Fruit fly (Drosophila melanogaster) whole organism, embryonic: ENCODE measurements around the gene aux.

Experiments
- Blimp-1 ChIP-seq: fragments of 200-800 bp; sonication (Bioruptor generic); optimal IDR thresholded peaks from 3 replicates; lab custom pipeline; 2018; ENCODE audit warnings: missing biosample characterization, missing genetic modification characterization, mild to moderate bottlenecking, moderate library complexity, missing genetic modification reagents
- C15 ChIP-seq: fragments of 200-800 bp; sonication (Bioruptor generic); IDR thresholded peaks from 3 replicates; pipeline ENCODE4 v1.3.6; 2022; ENCODE audit warnings: missing biosample characterization, missing genetic modification characterization
- CG1024 ChIP-seq: fragments of 200-800 bp; sonication (Bioruptor generic); IDR thresholded peaks from 2 replicates; pipeline ENCODE4 v1.3.6; 2022; ENCODE audit warnings: missing biosample characterization, missing genetic modification characterization
- CG11723 ChIP-seq: fragments of 200-800 bp; sonication (Bioruptor generic); optimal IDR thresholded peaks from 2 replicates; lab custom pipeline; 2017; ENCODE audit warnings: missing biosample characterization, mild to moderate bottlenecking, missing genetic modification characterization
- CG13894 ChIP-seq: fragments of 200-800 bp; sonication (Bioruptor generic); optimal IDR thresholded peaks from 3 replicates; lab custom pipeline; 2018; ENCODE audit warnings: missing biosample characterization, mild to moderate bottlenecking, missing genetic modification characterization, moderate library complexity
- CG14050 ChIP-seq: fragments of 200-800 bp; sonication (Bioruptor generic); IDR thresholded peaks from 3 replicates; pipeline ENCODE4 v1.3.6; 2022; ENCODE audit warnings: missing biosample characterization, missing genetic modification characterization
- CG16779 ChIP-seq: fragments of 200-800 bp; sonication (Bioruptor generic); IDR thresholded peaks from 2 replicates; pipeline ENCODE4 v1.3.6; 2022; ENCODE audit warnings: missing biosample characterization, missing genetic modification characterization
- CG1792 ChIP-seq: fragments of 200-800 bp; sonication (Bioruptor generic); optimal IDR thresholded peaks from 2 replicates; lab custom pipeline; 2016; ENCODE audit warnings: missing biosample characterization, missing genetic modification characterization
- CG18011 ChIP-seq: fragments of 200-800 bp; sonication (Bioruptor generic); optimal IDR thresholded peaks from 2 replicates; lab custom pipeline; 2017; ENCODE audit warnings: missing biosample characterization, missing genetic modification characterization, mild to moderate bottlenecking, moderate library complexity, missing genotype
- CG18599 ChIP-seq: fragments of 200-800 bp; sonication (Bioruptor generic); optimal IDR thresholded peaks from 3 replicates; lab custom pipeline; 2017; ENCODE audit warnings: missing biosample characterization, missing genetic modification characterization, mild to moderate bottlenecking, moderate library complexity, missing genetic modification reagents
- CG2129 ChIP-seq: fragments of 200-800 bp; sonication (Bioruptor generic); IDR thresholded peaks from 2 replicates; pipeline ENCODE4 v1.3.6; 2022; ENCODE audit warnings: missing biosample characterization, missing genetic modification characterization; ENCODE audit not compliant: partially characterized antibody
- CG30403 ChIP-seq: fragments of 200-800 bp; sonication (Bioruptor generic); optimal IDR thresholded peaks from 3 replicates; lab custom pipeline; 2016; ENCODE audit warnings: missing biosample characterization, missing genetic modification characterization
- CG3281 ChIP-seq: fragments of 200-800 bp; sonication (Bioruptor generic); optimal IDR thresholded peaks from 3 replicates; lab custom pipeline; 2017; ENCODE audit warnings: missing biosample characterization, mild to moderate bottlenecking, missing genetic modification characterization
- CG33213 ChIP-seq: fragments of 200-800 bp; sonication (Bioruptor generic); optimal IDR thresholded peaks from 3 replicates; lab custom pipeline; 2016; ENCODE audit warnings: missing biosample characterization, missing genetic modification characterization
- CG3407 ChIP-seq: fragments of 200-800 bp; sonication (Bioruptor generic); optimal IDR thresholded peaks from 2 replicates; lab custom pipeline; 2018; ENCODE audit warnings: missing biosample characterization, mild to moderate bottlenecking, missing genetic modification characterization
- CG34422 ChIP-seq: fragments of 200-800 bp; sonication (Bioruptor generic); IDR thresholded peaks from 3 replicates; pipeline ENCODE4 v1.3.6; 2022; ENCODE audit warnings: missing biosample characterization, missing genetic modification characterization
- CG4360 ChIP-seq: fragments of 200-800 bp; sonication (Bioruptor generic); IDR thresholded peaks from 2 replicates; pipeline ENCODE4 v1.3.6; 2022; ENCODE audit warnings: missing biosample characterization, missing genetic modification characterization
- CG43689 ChIP-seq: fragments of 200-800 bp; sonication (Bioruptor generic); IDR thresholded peaks from 2 replicates; pipeline ENCODE4 v1.3.6; 2022; ENCODE audit warnings: missing biosample characterization, missing genetic modification characterization
- CG6854 ChIP-seq: fragments of 200-800 bp; sonication (Bioruptor generic); optimal IDR thresholded peaks from 3 replicates; lab custom pipeline; 2017; ENCODE audit warnings: missing biosample characterization, mild to moderate bottlenecking, missing genetic modification characterization
- CG9797 ChIP-seq: fragments of 200-800 bp; sonication (Bioruptor generic); optimal IDR thresholded peaks from 3 replicates; lab custom pipeline; 2018; ENCODE audit warnings: missing biosample characterization, mild to moderate bottlenecking, missing genetic modification characterization
- CG9932 ChIP-seq: fragments of 200-800 bp; sonication (Bioruptor generic); IDR thresholded peaks from 2 replicates; pipeline ENCODE4 v1.3.6; 2022; ENCODE audit warnings: missing biosample characterization, missing genetic modification characterization
- Chrac-16 ChIP-seq: fragments of 200-800 bp; sonication (Bioruptor generic); optimal IDR thresholded peaks from 3 replicates; lab custom pipeline; 2016; ENCODE audit warnings: missing biosample characterization, missing genetic modification characterization
- Dbx ChIP-seq: fragments of 200-800 bp; sonication (Bioruptor generic); IDR thresholded peaks from 3 replicates; pipeline ENCODE4 v1.3.6; 2022; ENCODE audit warnings: missing biosample characterization, missing genetic modification characterization
- GATAe ChIP-seq: fragments of 200-800 bp; sonication (Bioruptor generic); conservative IDR thresholded peaks from 2 replicates; pipeline ENCODE4 v1.3.6; 2022; ENCODE audit warnings: missing biosample characterization, missing genetic modification characterization
- Gsc ChIP-seq: fragments of 200-800 bp; sonication (Bioruptor generic); IDR thresholded peaks from 2 replicates; pipeline ENCODE4 v1.3.6; 2022; ENCODE audit warnings: missing biosample characterization, missing genetic modification characterization
- Hr39 ChIP-seq: fragments of >200 bp; optimal IDR thresholded peaks from 2 replicates; lab custom pipeline; 2017
- Mad ChIP-seq: fragments of 200-800 bp; sonication (Bioruptor generic); optimal IDR thresholded peaks from 2 replicates; lab custom pipeline; 2016; ENCODE audit warnings: missing biosample characterization, missing genetic modification characterization
- NK7.1 ChIP-seq: fragments of 200-800 bp; sonication (Bioruptor generic); optimal IDR thresholded peaks from 3 replicates; lab custom pipeline; 2016; ENCODE audit warnings: missing biosample characterization, missing genetic modification characterization
- Nf-YA ChIP-seq: fragments of 200-800 bp; sonication (Bioruptor generic); IDR thresholded peaks from 2 replicates; pipeline ENCODE4 v1.3.6; 2022; ENCODE audit warnings: missing biosample characterization, missing genetic modification characterization
- Poxn ChIP-seq: fragments of 200-800 bp; sonication (Bioruptor generic); IDR thresholded peaks from 2 replicates; pipeline ENCODE4 v1.3.6; 2022; ENCODE audit warnings: missing biosample characterization, missing genetic modification characterization
- Rfx ChIP-seq: fragments of 200-800 bp; sonication (Bioruptor generic); IDR thresholded peaks from 2 replicates; pipeline ENCODE4 v1.3.6; 2022; ENCODE audit warnings: missing biosample characterization, missing genetic modification characterization
- Rx ChIP-seq: fragments of 200-800 bp; sonication (Bioruptor generic); IDR thresholded peaks from 2 replicates; pipeline ENCODE4 v1.3.6; 2022; ENCODE audit warnings: missing biosample characterization, missing genetic modification characterization
- ac ChIP-seq: fragments of 200-800 bp; sonication (Bioruptor generic); optimal IDR thresholded peaks from 3 replicates; lab custom pipeline; 2017; ENCODE audit warnings: missing biosample characterization, mild to moderate bottlenecking, missing genetic modification characterization
- az2 ChIP-seq: fragments of 200-800 bp; sonication (Bioruptor generic); optimal IDR thresholded peaks from 3 replicates; lab custom pipeline; 2016; ENCODE audit warnings: missing biosample characterization, missing genetic modification characterization
- bigmax ChIP-seq: fragments of 200-800 bp; sonication (Bioruptor generic); optimal IDR thresholded peaks from 2 replicates; lab custom pipeline; 2018; ENCODE audit warnings: missing biosample characterization, mild to moderate bottlenecking, missing genetic modification characterization
- caup ChIP-seq: fragments of 200-800 bp; sonication (Bioruptor generic); optimal IDR thresholded peaks from 3 replicates; lab custom pipeline; 2017; ENCODE audit warnings: missing biosample characterization, mild to moderate bottlenecking, missing genetic modification characterization, moderate library complexity; ENCODE audit not compliant: severe bottlenecking
- dm ChIP-seq: fragments of 200-800 bp; sonication (Bioruptor generic); optimal IDR thresholded peaks from 3 replicates; lab custom pipeline; 2016; ENCODE audit warnings: missing biosample characterization, missing genetic modification characterization
- eyg ChIP-seq: fragments of 200-800 bp; sonication (Bioruptor generic); optimal IDR thresholded peaks from 3 replicates; lab custom pipeline; 2016; ENCODE audit warnings: missing biosample characterization, missing genetic modification characterization
- gcm ChIP-seq: fragments of 200-800 bp; sonication (Bioruptor generic); optimal IDR thresholded peaks from 2 replicates; lab custom pipeline; 2019; ENCODE audit warnings: missing biosample characterization, mild to moderate bottlenecking, missing genetic modification characterization, moderate library complexity
- grn ChIP-seq: fragments of 200-800 bp; sonication (Bioruptor generic); optimal IDR thresholded peaks from 3 replicates; lab custom pipeline; 2017; ENCODE audit warnings: missing biosample characterization, missing genetic modification characterization
- jumu ChIP-seq: fragments of 200-800 bp; sonication (Bioruptor generic); optimal IDR thresholded peaks from 3 replicates; lab custom pipeline; 2016; ENCODE audit warnings: missing biosample characterization, missing genetic modification characterization
- ken ChIP-seq: fragments of 200-800 bp; sonication (Bioruptor generic); IDR thresholded peaks from 3 replicates; pipeline ENCODE4 v1.3.6; 2022; ENCODE audit warnings: missing biosample characterization, missing genetic modification characterization
- mam ChIP-seq: fragments of 200-800 bp; sonication (Bioruptor generic); optimal IDR thresholded peaks from 3 replicates; lab custom pipeline; 2016; ENCODE audit warnings: missing biosample characterization, missing genetic modification characterization
- mld ChIP-seq: fragments of 200-800 bp; sonication (Bioruptor generic); IDR thresholded peaks from 3 replicates; pipeline ENCODE4 v1.3.6; 2022; ENCODE audit warnings: missing biosample characterization, missing genetic modification characterization; ENCODE audit not compliant: partially characterized antibody
- phol ChIP-seq: fragments of 200-800 bp; sonication (Bioruptor generic); optimal IDR thresholded peaks from 3 replicates; lab custom pipeline; 2018; ENCODE audit warnings: missing biosample characterization, mild to moderate bottlenecking, missing genetic modification characterization, moderate library complexity
- pita ChIP-seq: fragments of 200-800 bp; sonication (Bioruptor generic); optimal IDR thresholded peaks from 2 replicates; lab custom pipeline; 2017; ENCODE audit warnings: missing biosample characterization, mild to moderate bottlenecking, missing genetic modification characterization
- trh ChIP-seq: fragments of 200-800 bp; sonication (Bioruptor generic); optimal IDR thresholded peaks from 2 replicates; lab custom pipeline; 2016; ENCODE audit warnings: missing biosample characterization, missing genetic modification characterization
- unc-4 ChIP-seq: fragments of 200-800 bp; sonication (Bioruptor generic); IDR thresholded peaks from 2 replicates; pipeline ENCODE4 v1.3.6; 2022; ENCODE audit warnings: missing biosample characterization, missing genetic modification characterization; ENCODE audit not compliant: partially characterized antibody
- vfl ChIP-seq: fragments of 200-800 bp; sonication (Bioruptor generic); optimal IDR thresholded peaks from 2 replicates; lab custom pipeline; 2016; ENCODE audit warnings: missing biosample characterization, missing genetic modification characterization
- zfh1 ChIP-seq: fragments of 200-800 bp; sonication (Bioruptor generic); IDR thresholded peaks from 3 replicates; pipeline ENCODE4 v1.3.6; 2022; ENCODE audit warnings: missing biosample characterization, missing genetic modification characterization

aux gene

dm6 chr3R:4215264-4215993 is 3.8 kb downstream of the aux start, which contains the start of gene CG14636 (continued):
- TF ChIP-seq dm (GFP tag; lab: Kevin White, UChicago) (peak; percentile 21), Blimp-1 (peak; percentile 10), CG4360 (GFP tag; lab: Robert Waterston, UW) (no peak), zfh1 (GFP tag; lab: Robert Waterston, UW) (peak; percentile 60; the same call in 1 of the 3 replicates), CG11723 (peak; percentile 46), vfl (GFP tag; lab: Kevin White, UChicago) (no peak), Nf-YA (peak; percentile 59; the same call in 1 of the 2 replicates), CG13894 (no peak), phol (tag; lab: Kevin White, UChicago) (peak; percentile 58), CG1792 (GFP tag; lab: Kevin White, UChicago) (peak; percentile 37), CG6854 (GFP tag; lab: Kevin White, UChicago) (peak; percentile 75), NK7.1 (peak; percentile 17), CG18011 (GFP tag; lab: Kevin White, UChicago) (peak; percentile 48), CG9797 (GFP tag; lab: Kevin White, UChicago) (no peak), ken (GFP tag; lab: Robert Waterston, UW) (no peak), Dbx (GFP tag; lab: Robert Waterston, UW) (peak; percentile 60; the same call in 1 of the 3 replicates), Gsc (GFP tag; lab: Robert Waterston, UW) (peak; percentile 12; the same call in 1 of the 2 replicates), CG18599 (peak; percentile 83), az2 (GFP tag; lab: Kevin White, UChicago) (peak; percentile 50), CG33213 (GFP tag; lab: Kevin White, UChicago) (peak; percentile 38), CG3281 (peak; percentile 71), Rfx (peak; percentile 87), CG1024 (no peak), pita (GFP tag; lab: Kevin White, UChicago) (no peak), CG2129 (no peak), ac (GFP tag; lab: Kevin White, UChicago) (no peak), CG9932 (GFP tag; lab: Robert Waterston, UW) (peak; percentile 83), GATAe (GFP tag; lab: Robert Waterston, UW) (peak; percentile 48; the same call in 1 of the 2 replicates), CG16779 (GFP tag; lab: Robert Waterston, UW) (0 out of 2 replicates have a peak, but pooled peaks have one; percentile 57), mam (GFP tag; lab: Kevin White, UChicago) (peak; percentile 73), Poxn (GFP tag; lab: Robert Waterston, UW) (0 out of 2 replicates have a peak, but pooled peaks have one; percentile 16), Mad (peak; percentile 52), trh (GFP tag; lab: Kevin White, UChicago) (no peak), CG43689 (GFP tag; lab: Robert Waterston, UW) (no peak), C15 (GFP tag; lab: Robert Waterston, UW) (peak; percentile 71; the same call in 1 of the 3 replicates), mld (GFP tag; lab: Robert Waterston, UW) (no peak), Chrac-16 (peak; percentile 63), CG14050 (GFP tag; lab: Robert Waterston, UW) (peak; percentile 52; the same call in 2 of the 3 replicates), Hr39 (no peak), Rx (GFP tag; lab: Robert Waterston, UW) (peak; percentile 60), CG30403 (GFP tag; lab: Kevin White, UChicago) (peak; percentile 60), CG34422 (GFP tag; lab: Robert Waterston, UW) (peak; percentile 80), eyg (GFP tag; lab: Kevin White, UChicago) (peak; percentile 20), unc-4 (GFP tag; lab: Robert Waterston, UW) (no peak), gcm (GFP tag; lab: Kevin White, UChicago) (peak; percentile 12), CG3407 (peak; percentile 2), caup (GFP tag; lab: Kevin White, UChicago) (peak; percentile 67), grn (GFP tag; lab: Kevin White, UChicago) (peak; percentile 14), bigmax (no peak), jumu (GFP tag; lab: Kevin White, UChicago) (peak; percentile 78)
